Fruit fly (Drosophila melanogaster) whole organism, embryonic: ENCODE measurements around the gene Mrp5.

Source experiments
- Atf3 ChIP-seq: fragments of 200-800 bp; sonication (Bioruptor generic); optimal IDR thresholded peaks from 3 replicates; lab custom pipeline; 2016; ENCODE audit warnings: missing biosample characterization, missing genetic modification characterization
- BtbVII ChIP-seq: fragments of 200-800 bp; sonication (Bioruptor generic); optimal IDR thresholded peaks from 3 replicates; lab custom pipeline; 2017; ENCODE audit warnings: missing biosample characterization, mild to moderate bottlenecking, missing genetic modification characterization
- CG10431 ChIP-seq: fragments of 200-800 bp; sonication (Bioruptor generic); optimal IDR thresholded peaks from 3 replicates; lab custom pipeline; 2018; ENCODE audit warnings: missing biosample characterization, mild to moderate bottlenecking, missing genetic modification characterization
- CG10654 ChIP-seq: fragments of 200-800 bp; sonication (Bioruptor generic); optimal IDR thresholded peaks from 2 replicates; lab custom pipeline; 2016; ENCODE audit warnings: missing biosample characterization, missing genetic modification characterization
- CG10979 ChIP-seq: fragments of 200-800 bp; sonication (Bioruptor generic); optimal IDR thresholded peaks from 2 replicates; lab custom pipeline; 2018; ENCODE audit warnings: missing biosample characterization, mild to moderate bottlenecking, missing genetic modification characterization, moderate library complexity
- CG11093 ChIP-seq: fragments of 200-800 bp; sonication (Bioruptor generic); IDR thresholded peaks from 3 replicates; pipeline ENCODE4 v1.3.6; 2022; ENCODE audit warnings: missing biosample characterization, missing genetic modification characterization
- CG11398 ChIP-seq: fragments of 200-800 bp; sonication (Bioruptor generic); optimal IDR thresholded peaks from 2 replicates; lab custom pipeline; 2016; ENCODE audit warnings: missing biosample characterization, missing genetic modification characterization
- CG11696 ChIP-seq: fragments of 200-800 bp; sonication (Bioruptor generic); IDR thresholded peaks from 2 replicates; pipeline ENCODE4 v1.3.6; 2022; ENCODE audit warnings: missing biosample characterization, missing genetic modification characterization
- CG12104 ChIP-seq: fragments of 200-800 bp; sonication (Bioruptor generic); optimal IDR thresholded peaks from 3 replicates; lab custom pipeline; 2016; ENCODE audit warnings: missing biosample characterization, missing genetic modification characterization
- CG12219 ChIP-seq: fragments of 200-800 bp; sonication (Bioruptor generic); optimal IDR thresholded peaks from 3 replicates; lab custom pipeline; 2018; ENCODE audit warnings: missing biosample characterization, mild to moderate bottlenecking, missing genetic modification characterization
- CG12391 ChIP-seq: fragments of 200-800 bp; sonication (Bioruptor generic); optimal IDR thresholded peaks from 3 replicates; lab custom pipeline; 2018; ENCODE audit warnings: missing biosample characterization, mild to moderate bottlenecking, missing genetic modification characterization, moderate library complexity
- CG15601 ChIP-seq: fragments of 200-800 bp; sonication (Bioruptor generic); optimal IDR thresholded peaks from 3 replicates; lab custom pipeline; 2019; ENCODE audit warnings: missing biosample characterization, mild to moderate bottlenecking, missing genetic modification characterization, moderate library complexity
- CG1602 ChIP-seq: fragments of 200-800 bp; sonication (Bioruptor generic); optimal IDR thresholded peaks from 3 replicates; lab custom pipeline; 2016; ENCODE audit warnings: missing biosample characterization, missing genetic modification characterization
- CG16815 ChIP-seq: fragments of 200-800 bp; sonication (Bioruptor generic); optimal IDR thresholded peaks from 3 replicates; lab custom pipeline; 2017; ENCODE audit warnings: missing biosample characterization, mild to moderate bottlenecking, missing genetic modification characterization
- CG17359 ChIP-seq: fragments of 200-800 bp; sonication (Bioruptor generic); optimal IDR thresholded peaks from 3 replicates; lab custom pipeline; 2018; ENCODE audit warnings: missing biosample characterization, mild to moderate bottlenecking, missing genetic modification characterization, moderate library complexity
- CG2120 ChIP-seq: fragments of 200-800 bp; sonication (Bioruptor generic); optimal IDR thresholded peaks from 3 replicates; lab custom pipeline; 2016; ENCODE audit warnings: missing biosample characterization, missing genetic modification characterization
- CG31441 ChIP-seq: fragments of 200-800 bp; sonication (Bioruptor generic); IDR thresholded peaks from 2 replicates; pipeline ENCODE4 v1.3.6; 2022; ENCODE audit warnings: missing biosample characterization, missing genetic modification characterization
- CG32767 ChIP-seq: fragments of 200-800 bp; sonication (Bioruptor generic); IDR thresholded peaks from 2 replicates; pipeline ENCODE4 v1.3.6; 2022; ENCODE audit warnings: missing biosample characterization, missing genetic modification characterization
- CG4730 ChIP-seq: fragments of 200-800 bp; sonication (Bioruptor generic); IDR thresholded peaks from 2 replicates; pipeline ENCODE4 v1.3.6; 2022; ENCODE audit warnings: missing biosample characterization, missing genetic modification characterization
- CG4854 ChIP-seq: fragments of 200-800 bp; sonication (Bioruptor generic); optimal IDR thresholded peaks from 2 replicates; lab custom pipeline; 2016; ENCODE audit warnings: missing biosample characterization, missing genetic modification characterization, inconsistent platforms
- CG7372 ChIP-seq: fragments of 200-800 bp; sonication (Bioruptor generic); IDR thresholded peaks from 2 replicates; pipeline ENCODE4 v1.3.6; 2022; ENCODE audit warnings: missing biosample characterization, missing genetic modification characterization
- CG7556 ChIP-seq: fragments of 200-800 bp; sonication (Bioruptor generic); optimal IDR thresholded peaks from 2 replicates; lab custom pipeline; 2017; ENCODE audit warnings: missing biosample characterization, mild to moderate bottlenecking, missing genetic modification characterization
- CG8944 ChIP-seq: fragments of 200-800 bp; sonication (Bioruptor generic); optimal IDR thresholded peaks from 3 replicates; lab custom pipeline; 2016; ENCODE audit warnings: missing biosample characterization, missing genetic modification characterization
- CG9609 ChIP-seq: fragments of 200-800 bp; sonication (Bioruptor generic); optimal IDR thresholded peaks from 3 replicates; lab custom pipeline; 2016; ENCODE audit warnings: missing biosample characterization, missing genetic modification characterization
- Dek ChIP-seq: fragments of 200-800 bp; sonication (Bioruptor generic); optimal IDR thresholded peaks from 3 replicates; lab custom pipeline; 2019; ENCODE audit warnings: missing biosample characterization, mild to moderate bottlenecking, missing genetic modification characterization, moderate library complexity
- Nf-YA ChIP-seq: fragments of 200-800 bp; sonication (Bioruptor generic); IDR thresholded peaks from 2 replicates; pipeline ENCODE4 v1.3.6; 2022; ENCODE audit warnings: missing biosample characterization, missing genetic modification characterization
- Sry-δ ChIP-seq: fragments of 200-800 bp; sonication (Bioruptor generic); optimal IDR thresholded peaks from 2 replicates; lab custom pipeline; 2016; ENCODE audit warnings: missing biosample characterization, missing genetic modification characterization
- Ssrp ChIP-seq: fragments of 200-800 bp; sonication (Bioruptor generic); optimal IDR thresholded peaks from 2 replicates; lab custom pipeline; 2018; ENCODE audit warnings: missing biosample characterization, mild to moderate bottlenecking, missing genetic modification characterization, moderate library complexity
- ara ChIP-seq: fragments of 200-800 bp; sonication (Bioruptor generic); IDR thresholded peaks from 2 replicates; pipeline ENCODE4 v1.3.6; 2022; ENCODE audit warnings: missing biosample characterization, missing genetic modification characterization
- br ChIP-seq: fragments of >200 bp; optimal IDR thresholded peaks from 2 replicates; lab custom pipeline; 2017
- bsh ChIP-seq, 2 experiments: fragments of 200-800 bp; sonication (Bioruptor generic); optimal IDR thresholded peaks; 2 replicates each; lab custom pipeline; 2017 to 2018; ENCODE audit warnings: mild to moderate bottlenecking in 2 of 2, missing biosample characterization in 2 of 2, missing genetic modification characterization in 2 of 2, moderate library complexity in 1 of 2
- btn ChIP-seq: fragments of 200-800 bp; sonication (Bioruptor generic); optimal IDR thresholded peaks from 2 replicates; lab custom pipeline; 2016; ENCODE audit warnings: missing biosample characterization, missing genetic modification characterization
- crc ChIP-seq: fragments of 200-800 bp; sonication (Bioruptor generic); optimal IDR thresholded peaks from 2 replicates; lab custom pipeline; 2016; ENCODE audit warnings: missing biosample characterization, missing genetic modification characterization
- fd64A ChIP-seq: fragments of 200-800 bp; sonication (Bioruptor generic); optimal IDR thresholded peaks from 3 replicates; lab custom pipeline; 2018; ENCODE audit warnings: missing biosample characterization, mild to moderate bottlenecking, missing genetic modification characterization
- hkb ChIP-seq, 2 experiments: fragments of 200-800 bp in 1 of 2; fragments of >200 bp in 1 of 2; sonication (Bioruptor generic) in 1 of 2; IDR thresholded peaks in 1 of 2; optimal IDR thresholded peaks in 1 of 2; 2 replicates each; pipeline versions ENCODE4 v1.3.6 to Lab custom; 2017 to 2022; ENCODE audit warnings: missing biosample characterization in 1 of 2, missing genetic modification characterization in 1 of 2
- jumu ChIP-seq: fragments of 200-800 bp; sonication (Bioruptor generic); optimal IDR thresholded peaks from 3 replicates; lab custom pipeline; 2016; ENCODE audit warnings: missing biosample characterization, missing genetic modification characterization
- kah ChIP-seq: fragments of 200-800 bp; sonication (Bioruptor generic); optimal IDR thresholded peaks from 2 replicates; lab custom pipeline; 2018; ENCODE audit warnings: missing biosample characterization, mild to moderate bottlenecking, missing genetic modification characterization
- kay ChIP-seq: fragments of 200-800 bp; sonication (Bioruptor generic); optimal IDR thresholded peaks from 2 replicates; lab custom pipeline; 2016; ENCODE audit warnings: missing biosample characterization, missing genetic modification characterization
- knrl ChIP-seq: fragments of 200-800 bp; sonication (Bioruptor generic); IDR thresholded peaks from 3 replicates; pipeline ENCODE4 v1.3.6; 2022; ENCODE audit warnings: missing biosample characterization, missing genetic modification characterization; ENCODE audit not compliant: partially characterized antibody
- lmd ChIP-seq: fragments of 200-800 bp; sonication (Bioruptor generic); IDR thresholded peaks from 2 replicates; pipeline ENCODE4 v1.3.6; 2022; ENCODE audit warnings: missing biosample characterization, missing genetic modification characterization
- lola ChIP-seq, 3 experiments: fragments of >200 bp in 2 of 3; fragments of 200-800 bp in 1 of 3; sonication (Bioruptor generic) in 1 of 3; optimal IDR thresholded peaks; 2 replicates each; lab custom pipeline; 2017 to 2019; ENCODE audit warnings: missing biosample characterization in 3 of 3, missing genetic modification characterization in 3 of 3, mild to moderate bottlenecking in 1 of 3, moderate library complexity in 1 of 3
- luna ChIP-seq: fragments of 200-800 bp; sonication (Bioruptor generic); optimal IDR thresholded peaks from 2 replicates; lab custom pipeline; 2016; ENCODE audit warnings: missing biosample characterization, missing genetic modification characterization
- nmo ChIP-seq: fragments of 200-800 bp; sonication (Bioruptor generic); optimal IDR thresholded peaks from 2 replicates; lab custom pipeline; 2018; ENCODE audit warnings: missing biosample characterization, mild to moderate bottlenecking, missing genetic modification characterization, moderate library complexity
- pan ChIP-seq, 4 experiments: fragments of >200 bp in 3 of 4; fragments of 200-800 bp in 1 of 4; sonication (Bioruptor generic) in 1 of 4; optimal IDR thresholded peaks in 3 of 4; IDR thresholded peaks in 1 of 4; 2 replicates each; pipeline versions ENCODE4 v1.3.6 to Lab custom; 2017 to 2022; ENCODE audit warnings: missing biosample characterization in 2 of 4, missing genetic modification characterization in 2 of 4, mixed read lengths in 1 of 4
- pnt ChIP-seq: fragments of 200-800 bp; sonication (Bioruptor generic); optimal IDR thresholded peaks from 3 replicates; lab custom pipeline; 2016; ENCODE audit warnings: missing biosample characterization, missing genetic modification characterization
- sr ChIP-seq: fragments of 200-800 bp; sonication (Bioruptor generic); IDR thresholded peaks from 3 replicates; pipeline ENCODE4 v1.3.6; 2022; ENCODE audit warnings: missing biosample characterization, missing genetic modification characterization
- trem ChIP-seq: fragments of 200-800 bp; optimal IDR thresholded peaks from 3 replicates; lab custom pipeline; 2019; ENCODE audit warnings: missing biosample characterization, mild to moderate bottlenecking, missing genetic modification characterization, moderate library complexity
- tup ChIP-seq: fragments of 200-800 bp; sonication (Bioruptor generic); optimal IDR thresholded peaks from 2 replicates; lab custom pipeline; 2016; ENCODE audit warnings: missing biosample characterization, mild to moderate bottlenecking, missing genetic modification characterization, moderate library complexity
- wdn ChIP-seq: fragments of 200-800 bp; sonication (Bioruptor generic); IDR thresholded peaks from 2 replicates; pipeline ENCODE4 v1.3.6; 2022; ENCODE audit warnings: missing biosample characterization, missing genetic modification characterization

Mrp5 gene

dm6 chr3R:19889603-19890187 is 14.2 kb upstream of the Mrp5 start (continued):
- TF ChIP-seq pan (optimal IDR thresholded peaks at IDR 0.05; lab: Kevin White, UChicago): no peak
- no peak for TF ChIP-seq pan (GFP tag; optimal IDR thresholded peaks at IDR 0.05 in 1 of 2, IDR thresholded peaks at IDR 0.05 in 1 of 2)
- TF ChIP-seq CG12104 (GFP tag; lab: Kevin White, UChicago): peak; percentile 64
- TF ChIP-seq sr (GFP tag; lab: Robert Waterston, UW): peak; percentile 88
- no peak for TF ChIP-seq CG11696
- TF ChIP-seq Nf-YA (GFP tag; lab: Robert Waterston, UW): peak; percentile 22; the same call in 1 of the 2 replicates
- TF ChIP-seq pnt (GFP tag; lab: Kevin White, UChicago): no peak
- peak; percentile 47 for TF ChIP-seq CG16815 (GFP tag; lab: Kevin White, UChicago)
- TF ChIP-seq CG17359 (tag; lab: Kevin White, UChicago): peak; percentile 81
- 0 out of 2 replicates have a peak, but pooled peaks have one; percentile 7 for TF ChIP-seq CG32767
- TF ChIP-seq CG11093: 0 out of 3 replicates have a peak, but pooled peaks have one; percentile 35
- no peak for TF ChIP-seq CG11398 (GFP tag; lab: Kevin White, UChicago)
- no peak for TF ChIP-seq crc (GFP tag; lab: Kevin White, UChicago)
- peak; percentile 13 for TF ChIP-seq CG15601
- no peak for TF ChIP-seq CG8944 (GFP tag; lab: Kevin White, UChicago)
- TF ChIP-seq Dek (tag; lab: Kevin White, UChicago): peak; percentile 78
- peak; percentile 39 for TF ChIP-seq trem (tag; lab: Kevin White, UChicago)
- peak; percentile 70 for TF ChIP-seq CG10654 (GFP tag; lab: Kevin White, UChicago)
- TF ChIP-seq lmd (GFP tag; lab: Robert Waterston, UW): peak; percentile 73; the same call in 1 of the 2 replicates
- no peak for TF ChIP-seq tup
- peak; percentile 54; the same call in 1 of the 2 replicates for TF ChIP-seq CG4730 (GFP tag; lab: Robert Waterston, UW)
- TF ChIP-seq jumu: no peak
- TF ChIP-seq CG7372 (GFP tag; lab: Robert Waterston, UW): peak; percentile 62
- TF ChIP-seq CG1602 (GFP tag; lab: Kevin White, UChicago): peak; percentile 28
- TF ChIP-seq luna (GFP tag; lab: Kevin White, UChicago): no peak
- peak; percentile 75 for TF ChIP-seq CG10979 (tag; lab: Kevin White, UChicago)
- no peak for TF ChIP-seq Sry-δ (GFP tag; lab: Kevin White, UChicago)
- no peak for TF ChIP-seq hkb (optimal IDR thresholded peaks at IDR 0.05; lab: Kevin White, UChicago)
- TF ChIP-seq hkb (GFP tag; IDR thresholded peaks at IDR 0.05; lab: Robert Waterston, UW): peak; percentile 66
- TF ChIP-seq Ssrp (tag; lab: Kevin White, UChicago): peak; percentile 40
- TF ChIP-seq wdn: 0 out of 2 replicates have a peak, but pooled peaks have one; percentile 30
- peak; percentile 87 for TF ChIP-seq BtbVII (GFP tag; lab: Kevin White, UChicago)
- peak; percentile 2 for TF ChIP-seq CG9609 (GFP tag; lab: Kevin White, UChicago)
- no peak for TF ChIP-seq btn
- peak; percentile 44 for TF ChIP-seq kah
- peak; percentile 77 for TF ChIP-seq CG31441
- TF ChIP-seq CG7556: peak; percentile 81
- peak; percentile 13 for TF ChIP-seq kay (GFP tag; lab: Kevin White, UChicago)
- no peak for TF ChIP-seq CG10431
- peak in 1 of 3 experiments; percentile 15 for TF ChIP-seq lola (GFP tag; optimal IDR thresholded peaks at IDR 0.05; lab: Kevin White, UChicago)
- TF ChIP-seq CG2120 (GFP tag; lab: Kevin White, UChicago): peak; percentile 70
- no peak for TF ChIP-seq br
- no peak for TF ChIP-seq CG4854 (GFP tag; lab: Kevin White, UChicago)
- peak; percentile 85 for TF ChIP-seq nmo
- TF ChIP-seq knrl (GFP tag; lab: Robert Waterston, UW): no peak
- TF ChIP-seq CG12391 (tag; lab: Kevin White, UChicago): peak; percentile 73
- no peak for TF ChIP-seq Atf3 (GFP tag; lab: Kevin White, UChicago)
- TF ChIP-seq bsh (GFP tag; optimal IDR thresholded peaks at IDR 0.05; lab: Kevin White, UChicago): peak in 1 of 2 experiments; percentile 52
- TF ChIP-seq fd64A (GFP tag; lab: Kevin White, UChicago): peak; percentile 16
- peak; percentile 46 for TF ChIP-seq CG12219 (GFP tag; lab: Kevin White, UChicago)
- TF ChIP-seq ara (GFP tag; lab: Robert Waterston, UW): 0 out of 2 replicates have a peak, but pooled peaks have one; percentile 7
